Fruit fly (Drosophila melanogaster): ENCODE data around the gene CG10589.

The CG10589 gene

DNA sequence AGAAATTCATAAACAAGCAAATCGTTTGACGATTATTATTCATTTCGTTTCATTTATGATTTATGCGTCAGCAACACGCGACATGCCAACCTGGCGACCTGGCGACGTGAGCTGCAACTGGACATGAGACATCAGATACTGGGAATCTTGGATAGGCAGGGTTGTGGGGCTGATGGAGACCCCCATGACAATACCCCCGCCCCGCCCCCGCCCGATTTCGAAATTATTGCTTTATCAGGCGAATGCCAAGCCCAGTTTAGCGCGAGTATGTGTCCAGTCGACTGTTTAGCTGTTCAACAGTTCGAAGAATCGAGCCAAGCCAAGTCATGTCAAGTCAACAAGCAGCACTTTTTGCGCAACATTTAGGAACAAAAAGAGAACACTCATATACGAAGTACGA, 19.3 kb downstream of the CG10589 start:
- TF ChIP-seq Dif (GFP tag; optimal IDR thresholded peaks at IDR 0.05; ENCODE audit: partially characterized antibody) (no peak), dmrt93B (GFP tag; optimal IDR thresholded peaks at IDR 0.05) (no peak), pan (optimal IDR thresholded peaks at IDR 0.05) (no peak), CrebA (GFP tag; optimal IDR thresholded peaks at IDR 0.05; ENCODE audit: borderline replicate concordance) (no peak), Hnf4 (GFP tag; optimal IDR thresholded peaks at IDR 0.05) (no peak), Dfd (GFP tag; optimal IDR thresholded peaks at IDR 0.05) (peak; percentile 72), sv (GFP tag; optimal IDR thresholded peaks at IDR 0.05) (no peak)

DNA sequence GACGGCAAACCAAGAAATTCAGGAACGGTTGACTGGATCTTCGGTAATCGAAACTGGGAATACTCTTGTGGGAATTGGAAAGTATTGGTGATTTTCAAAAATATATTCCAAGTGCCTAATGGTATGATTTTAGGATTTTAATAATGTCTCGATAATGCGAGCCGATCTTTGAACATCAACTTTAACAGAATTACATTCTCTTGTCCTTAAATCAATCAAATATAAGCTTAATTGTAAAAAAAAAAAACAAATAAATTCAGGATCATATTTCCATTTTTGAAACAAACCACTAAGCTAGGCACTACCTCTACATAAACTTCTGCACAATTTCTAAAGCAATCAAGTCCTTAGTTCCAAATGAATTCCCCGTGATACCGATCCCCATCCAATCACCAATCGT, 20.8 kb downstream of the CG10589 start:
- TF ChIP-seq woc (GFP tag; optimal IDR thresholded peaks at IDR 0.05) (peak; percentile 51), Rel (GFP tag; optimal IDR thresholded peaks at IDR 0.05) (no peak), Rel (tag; optimal IDR thresholded peaks at IDR 0.05) (no peak), fru (GFP tag; optimal IDR thresholded peaks at IDR 0.05) (peak; percentile 23), foxo (GFP tag; optimal IDR thresholded peaks at IDR 0.05) (peak in 1 of 2 experiments; percentile 24)

dm6 chr3L:20949371-20950135, 21.9 kb downstream of the CG10589 start, which contains the start of gene fng:
fng (minus strand) TSS chr3L:20949512.
- peak; percentile 29 for TF ChIP-seq Hnf4 (GFP tag; optimal IDR thresholded peaks at IDR 0.05)
- no peak for TF ChIP-seq sv (GFP tag; optimal IDR thresholded peaks at IDR 0.05)
- peak; percentile 86 for TF ChIP-seq Dif (GFP tag; optimal IDR thresholded peaks at IDR 0.05; ENCODE audit: partially characterized antibody)
- peak; percentile 73 for TF ChIP-seq psq (GFP tag; optimal IDR thresholded peaks at IDR 0.05)
- TF ChIP-seq dl (GFP tag; optimal IDR thresholded peaks at IDR 0.05; ENCODE audit: insufficient read depth in 1 of 2, partially characterized antibody in 2 of 2), result peak; percentile 84 to 88
- peak; percentile 4 for TF ChIP-seq Hr83 (GFP tag; optimal IDR thresholded peaks at IDR 0.05; ENCODE audit: poor library complexity, severe bottlenecking)
- TF ChIP-seq Vsx2 (GFP tag; optimal IDR thresholded peaks at IDR 0.05; ENCODE audit: partially characterized antibody), result peak; percentile 89
- no peak for TF ChIP-seq Dfd (GFP tag; optimal IDR thresholded peaks at IDR 0.05)

DNA sequence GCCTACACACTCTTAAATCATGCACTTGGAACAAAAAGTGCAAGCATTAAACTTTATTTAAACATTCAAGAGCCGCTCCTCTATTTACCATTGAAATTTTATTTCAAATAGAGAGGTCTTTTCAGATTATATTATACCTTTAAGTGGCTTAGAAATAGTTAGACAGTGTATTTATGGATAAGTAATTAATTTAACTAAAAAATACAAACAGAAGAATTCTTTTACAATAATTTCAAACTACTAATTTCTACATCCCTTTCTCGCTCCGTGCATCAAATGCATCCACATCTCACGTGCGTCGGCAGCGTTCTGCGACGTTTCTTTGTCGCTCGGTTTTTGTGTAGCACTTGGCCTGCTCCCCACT, 22.5 kb downstream of the CG10589 start:
- TF ChIP-seq CG32264 (GFP tag; optimal IDR thresholded peaks at IDR 0.05), result peak; percentile 73
- peak; percentile 94 for TF ChIP-seq Sp1 (GFP tag; optimal IDR thresholded peaks at IDR 0.05)
- TF ChIP-seq Jra (GFP tag; optimal IDR thresholded peaks at IDR 0.05), result peak; percentile 82
- TF ChIP-seq woc (GFP tag; optimal IDR thresholded peaks at IDR 0.05), result peak; percentile 90
- TF ChIP-seq dl (GFP tag; optimal IDR thresholded peaks at IDR 0.05; ENCODE audit: insufficient read depth in 1 of 2, partially characterized antibody in 2 of 2), result no peak
- peak; percentile 94 for TF ChIP-seq ey (GFP tag; optimal IDR thresholded peaks at IDR 0.05)
- peak; percentile 85 for TF ChIP-seq CG9705 (GFP tag; optimal IDR thresholded peaks at IDR 0.05)
- peak; percentile 71 for TF ChIP-seq tai (GFP tag; optimal IDR thresholded peaks at IDR 0.05)
- TF ChIP-seq OdsH (GFP tag; optimal IDR thresholded peaks at IDR 0.05), result peak; percentile 93
- no peak for TF ChIP-seq Abd-B (GFP tag; optimal IDR thresholded peaks at IDR 0.05)
- peak; percentile 92 for TF ChIP-seq brk (GFP tag; optimal IDR thresholded peaks at IDR 0.05)
- peak; percentile 93 for TF ChIP-seq rgr (GFP tag; optimal IDR thresholded peaks at IDR 0.05)
- no peak for TF ChIP-seq Vsx2 (GFP tag; optimal IDR thresholded peaks at IDR 0.05; ENCODE audit: partially characterized antibody)
- TF ChIP-seq dsf (GFP tag; optimal IDR thresholded peaks at IDR 0.05; ENCODE audit: borderline replicate concordance), result peak; percentile 59
- TF ChIP-seq GATAd (GFP tag; optimal IDR thresholded peaks at IDR 0.05), result peak; percentile 12
- peak; percentile 80 for TF ChIP-seq sage (GFP tag; optimal IDR thresholded peaks at IDR 0.05)
- peak; percentile 96 for TF ChIP-seq h (GFP tag; optimal IDR thresholded peaks at IDR 0.05)
- peak; percentile 4 for TF ChIP-seq Mio (GFP tag; optimal IDR thresholded peaks at IDR 0.05)
- TF ChIP-seq sv (GFP tag; optimal IDR thresholded peaks at IDR 0.05), result no peak
- peak; percentile 93 for TF ChIP-seq br (GFP tag; optimal IDR thresholded peaks at IDR 0.05)
- TF ChIP-seq jim (GFP tag; optimal IDR thresholded peaks at IDR 0.05), result no peak
- peak; percentile 88 for TF ChIP-seq Hnf4 (GFP tag; optimal IDR thresholded peaks at IDR 0.05)
- TF ChIP-seq lola (GFP tag; optimal IDR thresholded peaks at IDR 0.05), result no peak
- TF ChIP-seq Hr83 (GFP tag; optimal IDR thresholded peaks at IDR 0.05; ENCODE audit: poor library complexity, severe bottlenecking), result no peak
- peak; percentile 87 for TF ChIP-seq psq (GFP tag; optimal IDR thresholded peaks at IDR 0.05)
- TF ChIP-seq fru (GFP tag; optimal IDR thresholded peaks at IDR 0.05), result peak; percentile 95
- peak; percentile 73 for TF ChIP-seq Rel (GFP tag; optimal IDR thresholded peaks at IDR 0.05)
- peak; percentile 46 for TF ChIP-seq Rel (tag; optimal IDR thresholded peaks at IDR 0.05)
- no peak for TF ChIP-seq Dfd (GFP tag; optimal IDR thresholded peaks at IDR 0.05)
- peak in 1 of 2 experiments; percentile 94 for TF ChIP-seq foxo (GFP tag; optimal IDR thresholded peaks at IDR 0.05)
- TF ChIP-seq HLH106 (tag; optimal IDR thresholded peaks at IDR 0.05), result peak; percentile 95
- TF ChIP-seq dmrt93B (GFP tag; optimal IDR thresholded peaks at IDR 0.05), result peak; percentile 89
- TF ChIP-seq CrebA (GFP tag; optimal IDR thresholded peaks at IDR 0.05; ENCODE audit: borderline replicate concordance), result peak; percentile 46

All from whole organism, wandering third instar larva.